Worm (Caenorhabditis elegans) whole organism, midembryonic: ENCODE data around the gene F47B7.4.

Source experiments
- T22C8.4 ChIP-seq: fragments of 200-800 bp; sonication (Bioruptor generic); IDR thresholded peaks from 2 replicates; pipeline ENCODE4 v1.3.6; 2022; ENCODE audit warnings: missing genetic modification characterization, missing compliant biosample characterization
- flt-1 ChIP-seq: fragments of 200-800 bp; sonication (Bioruptor generic); IDR thresholded peaks from 2 replicates; pipeline ENCODE4 v1.3.6; 2022; ENCODE audit warnings: missing genetic modification characterization, missing compliant biosample characterization
- med-1 ChIP-seq: sonication (generic microtip); optimal IDR thresholded peaks from 2 replicates; lab custom pipeline; 2017; ENCODE audit warnings: missing genetic modification characterization, mild to moderate bottlenecking, missing compliant biosample characterization, antibody characterized with exemption, missing genetic modification reagents; ENCODE audit not compliant: insufficient read depth
- tab-1 ChIP-seq: fragments of 200-800 bp; sonication (Bioruptor generic); IDR thresholded peaks from 2 replicates; pipeline ENCODE4 v1.3.6; 2022; ENCODE audit warnings: missing genetic modification characterization, missing compliant biosample characterization
- ztf-23 ChIP-seq: fragments of 200-800 bp; sonication (Bioruptor generic); IDR thresholded peaks from 2 replicates; pipeline ENCODE4 v1.3.6; 2022; ENCODE audit warnings: missing genetic modification reagents, missing genetic modification characterization, missing compliant biosample characterization

DNA sequence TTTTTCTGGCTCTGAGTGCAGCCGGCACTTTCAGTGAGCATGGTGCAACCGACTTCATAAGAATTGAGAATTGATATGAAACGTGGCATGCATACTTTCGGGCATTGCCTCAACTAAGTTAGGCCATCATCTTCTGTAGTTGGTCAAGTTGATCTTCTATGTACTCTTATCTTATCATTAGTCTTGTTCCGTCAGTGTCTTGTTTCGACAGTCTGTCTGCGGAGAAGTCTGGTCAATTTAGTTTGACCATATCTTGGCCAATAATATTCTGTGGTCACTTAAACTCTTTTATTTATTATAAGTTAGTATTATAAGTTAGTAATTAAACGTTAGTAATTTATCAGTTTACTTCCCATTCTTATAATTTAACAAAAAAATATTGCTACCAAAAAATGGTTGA lies 10.2 kb downstream of the F47B7.4 start:
- TF ChIP-seq ztf-23 (GFP tag; lab: Robert Waterston, UW), result no peak
- no peak for TF ChIP-seq tab-1 (GFP tag; lab: Robert Waterston, UW)
- no peak for TF ChIP-seq med-1 (GFP tag; lab: Kevin White, UChicago)
- TF ChIP-seq flt-1 (GFP tag; lab: Robert Waterston, UW), result no peak
- TF ChIP-seq T22C8.4, result no peak
